Fruit fly (Drosophila melanogaster): ENCODE measurements around the gene Mettl3.

Mettl3 gene

DNA sequence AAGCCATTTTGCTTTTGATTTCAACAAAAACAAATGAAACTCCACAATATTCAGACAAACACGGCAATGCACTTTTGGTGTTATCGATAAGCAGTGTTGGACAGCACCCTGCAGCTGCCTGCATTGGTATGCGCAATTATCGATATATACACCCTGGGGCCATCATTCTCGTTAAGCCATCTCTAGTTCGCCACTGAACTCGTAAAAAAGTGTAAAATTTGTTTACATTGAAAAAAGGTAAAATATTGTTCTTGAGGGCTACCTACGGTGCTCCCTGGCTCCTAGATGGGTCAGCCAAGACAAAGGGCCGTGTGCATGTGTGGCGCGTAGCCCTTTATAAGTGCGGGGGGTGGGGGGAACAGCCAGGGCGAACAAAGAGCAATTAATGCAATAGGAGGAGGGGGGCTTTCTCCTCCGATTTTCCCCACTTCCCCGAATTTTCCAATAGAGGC lies 45.5 kb upstream of the Mettl3 start, which contains the start of the genes CG13603 and CG5902 (continued):
- no peak for TF ChIP-seq Atf3 (GFP tag; optimal IDR thresholded peaks at IDR 0.05)
- TF ChIP-seq en (GFP tag; optimal IDR thresholded peaks at IDR 0.05): no peak
- no peak for TF ChIP-seq Eip74EF (GFP tag; optimal IDR thresholded peaks at IDR 0.05)
- TF ChIP-seq HHEX (GFP tag; optimal IDR thresholded peaks at IDR 0.05): no peak
- no peak for TF ChIP-seq Gsc (GFP tag; IDR thresholded peaks at IDR 0.05)
- TF ChIP-seq CG7357 (GFP tag; IDR thresholded peaks at IDR 0.05): no peak
- TF ChIP-seq Fer3 (tag; optimal IDR thresholded peaks at IDR 0.05): no peak
- no peak for TF ChIP-seq ham (GFP tag; IDR thresholded peaks at IDR 0.05)
- TF ChIP-seq CG13287 (GFP tag; IDR thresholded peaks at IDR 0.05; ENCODE audit: partially characterized antibody): peak; percentile 85
- peak; percentile 63 for TF ChIP-seq ewg (GFP tag; optimal IDR thresholded peaks at IDR 0.05)
- TF ChIP-seq cwo (GFP tag; optimal IDR thresholded peaks at IDR 0.05): no peak
- peak; percentile 10 for TF ChIP-seq CG2202 (tag; optimal IDR thresholded peaks at IDR 0.05)
- TF ChIP-seq CG12236 (GFP tag; optimal IDR thresholded peaks at IDR 0.05): peak; percentile 29
- no peak for TF ChIP-seq Trl (optimal IDR thresholded peaks at IDR 0.05)
- peak; percentile 51 for TF ChIP-seq Trl (GFP tag; optimal IDR thresholded peaks at IDR 0.05)
- TF ChIP-seq CG31388 (GFP tag; optimal IDR thresholded peaks at IDR 0.05): no peak
- no peak for TF ChIP-seq CG10274 (GFP tag; optimal IDR thresholded peaks at IDR 0.05)
- TF ChIP-seq CG14441 (GFP tag; IDR thresholded peaks at IDR 0.05): peak; percentile 30; the same call in 1 of the 2 replicates
- peak; percentile 4 for TF ChIP-seq gro (GFP tag; optimal IDR thresholded peaks at IDR 0.05)
- TF ChIP-seq her (GFP tag; optimal IDR thresholded peaks at IDR 0.05): peak; percentile 66
- peak; percentile 77 for TF ChIP-seq zen2 (GFP tag; IDR thresholded peaks at IDR 0.05; ENCODE audit: partially characterized antibody)
- TF ChIP-seq lab (GFP tag; optimal IDR thresholded peaks at IDR 0.05): no peak
- TF ChIP-seq trh (GFP tag; optimal IDR thresholded peaks at IDR 0.05): no peak
- TF ChIP-seq CG14965 (GFP tag; optimal IDR thresholded peaks at IDR 0.05; ENCODE audit: borderline replicate concordance): no peak
- no peak for TF ChIP-seq Atf-2 (GFP tag; optimal IDR thresholded peaks at IDR 0.05)
- TF ChIP-seq GATAe (GFP tag; conservative IDR thresholded peaks at IDR 0.05): no peak
- TF ChIP-seq NFAT (GFP tag; IDR thresholded peaks at IDR 0.05): 0 out of 2 replicates have a peak, but pooled peaks have one; percentile 54
- no peak for TF ChIP-seq Poxn (GFP tag; IDR thresholded peaks at IDR 0.05)
- peak; percentile 71; the same call in 1 of the 3 replicates for TF ChIP-seq ci (GFP tag; IDR thresholded peaks at IDR 0.05)
- no peak for TF ChIP-seq CG12744 (GFP tag; optimal IDR thresholded peaks at IDR 0.05)
- peak in 1 of 2 experiments; percentile 17 for TF ChIP-seq bsh (GFP tag; optimal IDR thresholded peaks at IDR 0.05)
- TF ChIP-seq nerfin-2 (GFP tag; IDR thresholded peaks at IDR 0.05; ENCODE audit: partially characterized antibody): peak; percentile 63; the same call in 1 of the 2 replicates
- TF ChIP-seq CG10209 (GFP tag; optimal IDR thresholded peaks at IDR 0.05): no peak
- TF ChIP-seq lbe (GFP tag; optimal IDR thresholded peaks at IDR 0.05): no peak
- TF ChIP-seq CG4854 (GFP tag; optimal IDR thresholded peaks at IDR 0.05): peak; percentile 44
- TF ChIP-seq prd (optimal IDR thresholded peaks at IDR 0.05): no peak
- TF ChIP-seq prd (GFP tag; IDR thresholded peaks at IDR 0.05): 0 out of 3 replicates have a peak, but pooled peaks have one; percentile 14
- TF ChIP-seq Dek (tag; optimal IDR thresholded peaks at IDR 0.05): no peak
- no peak for TF ChIP-seq rib (GFP tag; IDR thresholded peaks at IDR 0.05)
- no peak for TF ChIP-seq CG17568 (GFP tag; optimal IDR thresholded peaks at IDR 0.05)
- peak; percentile 72 for TF ChIP-seq Sin3A (optimal IDR thresholded peaks at IDR 0.05)
- TF ChIP-seq croc (GFP tag; conservative IDR thresholded peaks at IDR 0.05): no peak
- no peak for TF ChIP-seq Taf1 (GFP tag; IDR thresholded peaks at IDR 0.05)
- peak; percentile 82 for TF ChIP-seq nmo (GFP tag; optimal IDR thresholded peaks at IDR 0.05)
- no peak for TF ChIP-seq dmrt99B (tag; optimal IDR thresholded peaks at IDR 0.05)
- TF ChIP-seq inv (GFP tag; IDR thresholded peaks at IDR 0.05; ENCODE audit: partially characterized antibody): peak; percentile 59; the same call in 1 of the 2 replicates
- no peak for TF ChIP-seq NK7.1 (GFP tag; optimal IDR thresholded peaks at IDR 0.05)
- TF ChIP-seq MTF-1 (GFP tag; optimal IDR thresholded peaks at IDR 0.05; ENCODE audit: borderline replicate concordance): peak; percentile 28
- TF ChIP-seq jing (GFP tag; optimal IDR thresholded peaks at IDR 0.05): no peak
- TF ChIP-seq pb (GFP tag; optimal IDR thresholded peaks at IDR 0.05): peak; percentile 40
- TF ChIP-seq CG13624 (GFP tag; optimal IDR thresholded peaks at IDR 0.05): peak; percentile 86

All from whole organism, embryonic.